Fruit fly (Drosophila melanogaster): ENCODE measurements around the gene Gr28a.

- TF ChIP-seq CG1620 (GFP tag; optimal IDR thresholded peaks at IDR 0.05) (no peak), CG7101 (tag; optimal IDR thresholded peaks at IDR 0.05) (no peak), CG5204 (GFP tag; optimal IDR thresholded peaks at IDR 0.05) (no peak), CG33017 (tag; optimal IDR thresholded peaks at IDR 0.05) (no peak)
Observed at dm6 chr2L:7418148-7418988, 35.6 kb downstream of the Gr28a start.
